Worm (Caenorhabditis elegans): ENCODE data around the gene Y32G9A.5.

The Y32G9A.5 gene

ce11 chrV:1895483-1895882 is 12.0 kb upstream of the Y32G9A.5 start, which contains the start of gene nphp-2:
nphp-2 (plus strand) TSS chrV:1895783.
- TF ChIP-seq unc-62 (GFP tag; optimal IDR thresholded peaks at IDR 0.05) = no peak

- no peak for TF ChIP-seq unc-62 (GFP tag; optimal IDR thresholded peaks at IDR 0.05)
These were observed 1.1 kb downstream of the Y32G9A.5 start, which contains the start of gene srp-3 for ce11 chrV:1908542-1908941. srp-3 (plus strand) TSS chrV:1908842.

DNA sequence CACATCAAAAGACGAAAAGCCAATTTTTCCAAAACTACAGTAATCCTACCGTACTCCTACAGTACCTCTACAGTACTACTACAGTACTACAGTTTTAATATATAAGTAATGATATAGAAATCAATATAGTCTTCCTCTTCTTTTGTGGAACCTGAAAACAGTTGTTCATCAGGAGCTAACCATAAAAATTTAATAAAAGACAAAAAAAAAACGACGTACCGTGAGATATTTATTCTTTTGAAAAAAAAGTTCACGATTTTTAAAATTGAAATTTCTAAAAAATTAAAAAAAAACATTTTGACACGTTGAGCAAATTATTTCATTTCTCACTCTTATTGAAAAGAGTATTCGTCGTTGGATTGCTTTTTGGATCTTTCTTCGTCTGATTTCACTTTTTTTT is 3.7 kb downstream of the Y32G9A.5 start, which contains the start of gene Y32G9A.3:
Gene Y32G9A.3, plus strand, starts transcription at position 301 of the 400 bp plus-strand sequence.
- TF ChIP-seq unc-62 (GFP tag; optimal IDR thresholded peaks at IDR 0.05) = no peak

DNA sequence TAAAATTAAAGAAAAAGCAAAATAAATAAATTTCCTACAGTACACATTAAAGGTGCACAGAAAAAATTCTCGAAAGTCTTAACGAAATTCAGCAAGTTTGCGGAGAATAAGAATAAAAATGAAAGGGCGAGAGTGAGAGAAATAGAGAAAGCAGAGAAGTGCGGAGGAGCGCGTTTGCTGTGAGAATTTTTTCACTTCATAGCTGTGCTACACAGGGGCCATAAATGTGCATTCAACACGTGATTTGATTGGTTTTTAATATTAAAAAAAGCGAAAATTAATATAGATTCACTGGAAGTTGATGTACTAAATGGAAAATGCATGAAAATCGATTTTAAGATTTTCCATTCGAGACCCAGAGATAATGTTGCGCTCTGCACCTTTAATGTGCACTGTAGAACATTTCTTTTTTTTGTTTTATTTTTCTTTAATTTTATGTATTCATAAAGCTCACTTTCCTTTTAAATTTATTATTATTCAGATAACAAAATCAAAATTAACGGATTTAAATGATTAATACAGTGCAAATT is 10.6 kb downstream of the Y32G9A.5 start, which contains the start of gene Y32G9A.2:
Gene Y32G9A.2, plus strand, starts transcription at position 480 of the 530 bp plus-strand sequence.
- TF ChIP-seq unc-62 (GFP tag; optimal IDR thresholded peaks at IDR 0.05) = no peak

ce11 chrV:1920105-1920504 is 12.7 kb downstream of the Y32G9A.5 start, which contains the start of gene Y32G9A.12:
Y32G9A.12 (minus strand) TSS chrV:1920205.
- no peak for TF ChIP-seq unc-62 (GFP tag; optimal IDR thresholded peaks at IDR 0.05)

ce11 chrV:1921321-1921720 is 13.9 kb downstream of the Y32G9A.5 start, which contains the start of gene gst-37:
gst-37 (plus strand) TSS chrV:1921621.
- no peak for TF ChIP-seq unc-62 (GFP tag; optimal IDR thresholded peaks at IDR 0.05)

ce11 chrV:1925487-1925886 is 18.0 kb downstream of the Y32G9A.5 start, which contains the start of gene T06A1.1:
T06A1.1 (minus strand) TSS chrV:1925587.
- TF ChIP-seq unc-62 (GFP tag; optimal IDR thresholded peaks at IDR 0.05) = no peak

ce11 chrV:1927015-1927414 is 19.6 kb downstream of the Y32G9A.5 start, which contains the start of gene T06A1.5:
T06A1.5 (plus strand) TSS chrV:1927223.
- no peak for TF ChIP-seq unc-62 (GFP tag; optimal IDR thresholded peaks at IDR 0.05)

ce11 chrV:1928473-1928872 is 21.0 kb downstream of the Y32G9A.5 start:
- TF ChIP-seq unc-62 (GFP tag; optimal IDR thresholded peaks at IDR 0.05) = no peak

- TF ChIP-seq unc-62 (GFP tag; optimal IDR thresholded peaks at IDR 0.05) = no peak
These were observed 28.0 kb downstream of the Y32G9A.5 start for ce11 chrV:1935494-1935893.

ce11 chrV:1937963-1938362 is 30.5 kb downstream of the Y32G9A.5 start, which contains the start of gene glb-25:
glb-25 (plus strand) TSS chrV:1938263.
- no peak for TF ChIP-seq unc-62 (GFP tag; optimal IDR thresholded peaks at IDR 0.05)

ce11 chrV:1940472-1941221 is 33.2 kb downstream of the Y32G9A.5 start:
- TF ChIP-seq unc-62 (GFP tag; optimal IDR thresholded peaks at IDR 0.05) = no peak

DNA sequence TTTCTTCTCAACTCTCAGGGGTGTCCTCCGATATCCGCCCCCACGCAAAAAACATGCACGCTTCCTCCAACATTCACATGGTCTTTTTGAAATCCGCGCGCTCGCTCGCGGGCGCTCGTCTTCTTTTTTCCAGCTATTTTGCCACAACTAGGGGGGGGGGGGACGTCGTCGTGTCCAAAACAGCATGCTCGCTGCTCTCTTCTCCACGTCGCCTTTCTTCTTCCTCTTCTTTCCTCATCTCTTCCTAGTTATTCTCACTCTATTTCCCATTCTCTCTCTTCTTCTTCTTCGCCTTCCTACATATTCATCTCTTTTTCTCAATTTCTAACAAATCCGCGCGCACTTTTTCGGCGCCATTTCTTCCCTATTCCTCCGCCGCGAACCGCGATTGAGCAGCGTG is 36.0 kb downstream of the Y32G9A.5 start:
- TF ChIP-seq unc-62 (GFP tag; optimal IDR thresholded peaks at IDR 0.05) = no peak

ce11 chrV:1945875-1946274 is 38.4 kb downstream of the Y32G9A.5 start:
- TF ChIP-seq unc-62 (GFP tag; optimal IDR thresholded peaks at IDR 0.05) = no peak

DNA sequence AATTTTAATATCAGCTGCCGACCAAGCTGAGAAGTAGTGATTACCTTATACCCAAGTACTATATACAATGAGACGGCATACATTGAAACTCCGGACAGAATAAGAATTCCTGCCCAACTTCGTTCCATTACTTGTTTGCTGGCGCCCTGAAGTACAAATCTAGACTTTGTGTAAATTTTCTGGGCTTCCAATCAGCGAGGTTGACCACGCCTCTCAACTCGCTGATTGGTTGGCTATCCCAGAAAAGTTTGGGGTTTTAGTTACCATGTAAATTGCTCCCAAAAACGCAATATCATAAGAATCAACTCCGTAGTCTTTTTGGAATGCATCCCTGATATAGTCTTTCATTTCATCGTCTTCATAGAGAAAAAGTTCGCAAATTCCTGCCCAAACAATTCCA is 47.8 kb downstream of the Y32G9A.5 start:
- TF ChIP-seq unc-62 (GFP tag; optimal IDR thresholded peaks at IDR 0.05) = no peak

- TF ChIP-seq unc-62 (GFP tag; optimal IDR thresholded peaks at IDR 0.05) = no peak
These were observed 49.7 kb downstream of the Y32G9A.5 start, which contains the start of gene fipr-25 for ce11 chrV:1957110-1957509. fipr-25 (plus strand) TSS chrV:1957410.
